Worm (Caenorhabditis elegans) whole organism, L1 larva: ENCODE data around the gene ZC455.1.
A peak's percentile ranks its signal among the peaks of the same experiment; 100 is the strongest.

Experiments
- C04F5.9 ChIP-seq: sonication (generic microtip); optimal IDR thresholded peaks from 2 replicates; lab custom pipeline; 2016; ENCODE audit warnings: missing genetic modification characterization, missing compliant biosample characterization
- C16A3.4 ChIP-seq: fragments of 150-350 bp; optimal IDR thresholded peaks from 2 replicates; lab custom pipeline; 2014; ENCODE audit warnings: missing biosample characterization, missing genetic modification characterization
- C34B4.2 ChIP-seq: sonication (generic microtip); optimal IDR thresholded peaks from 2 replicates; lab custom pipeline; 2017; ENCODE audit warnings: mild to moderate bottlenecking, missing genetic modification characterization, missing compliant biosample characterization
- Y116A8C.19 ChIP-seq: sonication (generic microtip); optimal IDR thresholded peaks from 2 replicates; lab custom pipeline; 2016; ENCODE audit warnings: missing compliant biosample characterization, missing genetic modification characterization, borderline replicate concordance
- aha-1 ChIP-seq: fragments of 150-350 bp; optimal IDR thresholded peaks from 2 replicates; lab custom pipeline; 2014; ENCODE audit warnings: missing biosample characterization, missing genetic modification characterization
- ama-1 ChIP-seq: fragments of 150-350 bp; optimal IDR thresholded peaks from 2 replicates; lab custom pipeline; 2014
- blmp-1 ChIP-seq: fragments of 150-350 bp; optimal IDR thresholded peaks from 2 replicates; lab custom pipeline; 2014; ENCODE audit warnings: missing biosample characterization, missing genetic modification characterization
- ceh-63 ChIP-seq: fragments of 200-800 bp; sonication (Bioruptor generic); optimal IDR thresholded peaks from 2 replicates; lab custom pipeline; 2018; ENCODE audit warnings: mild to moderate bottlenecking, missing genetic modification characterization, missing compliant biosample characterization
- ceh-82 ChIP-seq, 3 experiments: fragments of 150-350 bp in 1 of 3; sonication (generic microtip) in 2 of 3; optimal IDR thresholded peaks; 2 replicates each; lab custom pipeline; 2014 to 2017; ENCODE audit warnings: missing biosample characterization in 3 of 3, missing genetic modification characterization in 3 of 3
- ceh-90 ChIP-seq: sonication (generic microtip); optimal IDR thresholded peaks from 2 replicates; lab custom pipeline; 2016; ENCODE audit warnings: missing genetic modification characterization, missing compliant biosample characterization
- dpl-1 ChIP-seq, 3 experiments: fragments of 150-350 bp in 2 of 3; sonication (generic microtip) in 1 of 3; optimal IDR thresholded peaks; 2 replicates each; lab custom pipeline; 2014 to 2017; ENCODE audit warnings: missing biosample characterization in 3 of 3, missing genetic modification characterization in 3 of 3, missing genetic modification reagents in 3 of 3
- efl-1 ChIP-seq, 4 experiments: fragments of 150-350 bp; optimal IDR thresholded peaks in 3 of 4; peaks in 1 of 4; 1 replicate in 1 of 4; 2 replicates in 3 of 4; lab custom pipeline; 2014; ENCODE audit warnings: missing biosample characterization in 2 of 4, missing genetic modification characterization in 2 of 4, missing genetic modification reagents in 2 of 4
- egl-27 ChIP-seq, 2 experiments: fragments of 150-350 bp in 1 of 2; sonication (generic microtip); optimal IDR thresholded peaks; 3 replicates each; lab custom pipeline; 2017 to 2018; ENCODE audit warnings: missing biosample characterization in 2 of 2, missing genetic modification characterization in 2 of 2, missing genetic modification reagents in 2 of 2
- elt-2 ChIP-seq: sonication (generic microtip); optimal IDR thresholded peaks from 2 replicates; lab custom pipeline; 2016; ENCODE audit warnings: missing genetic modification characterization, mild to moderate bottlenecking, inconsistent platforms, missing compliant biosample characterization, missing genetic modification reagents
- elt-3 ChIP-seq, 6 experiments: fragments of 150-350 bp in 1 of 6; sonication (generic microtip); optimal IDR thresholded peaks; 2 replicates each; lab custom pipeline; 2017 to 2018; ENCODE audit warnings: missing biosample characterization in 6 of 6, missing genetic modification characterization in 6 of 6, inconsistent platforms in 1 of 6
- ets-5 ChIP-seq: fragments of 200-800 bp; sonication (Bioruptor generic); IDR thresholded peaks from 2 replicates; pipeline ENCODE4 v1.3.6; 2022; ENCODE audit warnings: missing genetic modification characterization, missing compliant biosample characterization
- fkh-10 ChIP-seq: sonication (generic microtip); optimal IDR thresholded peaks from 2 replicates; lab custom pipeline; 2017; ENCODE audit warnings: missing biosample characterization, missing genetic modification reagents, missing genetic modification characterization
- fkh-8 ChIP-seq: sonication (generic microtip); optimal IDR thresholded peaks from 2 replicates; lab custom pipeline; 2016; ENCODE audit warnings: mild to moderate bottlenecking, missing genetic modification characterization, missing compliant biosample characterization
- grh-1 ChIP-seq: fragments of 200-800 bp; sonication (Bioruptor generic); IDR thresholded peaks from 2 replicates; pipeline ENCODE4 v1.3.6; 2022; ENCODE audit warnings: missing genetic modification reagents, missing genetic modification characterization, missing compliant biosample characterization
- hlh-17 ChIP-seq: fragments of 200-800 bp; sonication (Bioruptor generic); optimal IDR thresholded peaks from 2 replicates; lab custom pipeline; 2018; ENCODE audit warnings: missing genetic modification characterization, mild to moderate bottlenecking, missing compliant biosample characterization, moderate library complexity, borderline replicate concordance
- hlh-4 ChIP-seq: sonication (generic microtip); optimal IDR thresholded peaks from 2 replicates; lab custom pipeline; 2016; ENCODE audit warnings: mild to moderate bottlenecking, missing genetic modification characterization, missing compliant biosample characterization
- isw-1 ChIP-seq: fragments of 200-800 bp; sonication (Bioruptor generic); IDR thresholded peaks from 2 replicates; pipeline ENCODE4 v1.3.6; 2022; ENCODE audit warnings: missing genetic modification characterization, missing compliant biosample characterization
- lin-13 ChIP-seq: fragments of 150-350 bp; optimal IDR thresholded peaks from 2 replicates; lab custom pipeline; 2014; ENCODE audit warnings: missing biosample characterization, missing genetic modification reagents, missing genetic modification characterization
- lin-14 ChIP-seq: fragments of 200-800 bp; sonication (Bioruptor generic); optimal IDR thresholded peaks from 2 replicates; lab custom pipeline; 2018; ENCODE audit warnings: mild to moderate bottlenecking, missing genetic modification characterization, moderate library complexity, missing compliant biosample characterization
- lin-35 ChIP-seq, 2 experiments: fragments of 150-350 bp; optimal IDR thresholded peaks; 2 replicates each; lab custom pipeline; 2014; ENCODE audit warnings: missing biosample characterization in 2 of 2, missing genetic modification characterization in 2 of 2, missing genetic modification reagents in 2 of 2
- lin-39 ChIP-seq: fragments of 150-350 bp; optimal IDR thresholded peaks from 2 replicates; lab custom pipeline; 2014; ENCODE audit warnings: missing biosample characterization, missing genetic modification reagents, missing genetic modification characterization
- mef-2 ChIP-seq: fragments of 150-350 bp; optimal IDR thresholded peaks from 2 replicates; lab custom pipeline; 2014; ENCODE audit warnings: missing biosample characterization, missing genetic modification characterization
- mep-1 ChIP-seq: fragments of 150-350 bp; optimal IDR thresholded peaks from 2 replicates; lab custom pipeline; 2014; ENCODE audit warnings: missing biosample characterization, missing genetic modification characterization
- nhr-12 ChIP-seq: sonication (generic microtip); optimal IDR thresholded peaks from 2 replicates; lab custom pipeline; 2017; ENCODE audit warnings: missing biosample characterization, missing genetic modification characterization
- nhr-19 ChIP-seq: fragments of 200-800 bp; sonication (Bioruptor generic); conservative IDR thresholded peaks from 2 replicates; pipeline ENCODE4 v1.3.6; 2022; ENCODE audit warnings: missing genetic modification characterization, missing compliant biosample characterization
- nhr-20 ChIP-seq: sonication (generic microtip); optimal IDR thresholded peaks from 2 replicates; lab custom pipeline; 2016; ENCODE audit warnings: mild to moderate bottlenecking, missing genetic modification characterization, missing compliant biosample characterization
- nhr-28 ChIP-seq: fragments of 150-350 bp; optimal IDR thresholded peaks from 2 replicates; lab custom pipeline; 2014; ENCODE audit warnings: missing biosample characterization, missing genetic modification characterization
- nhr-47 ChIP-seq: sonication (generic microtip); optimal IDR thresholded peaks from 2 replicates; lab custom pipeline; 2016; ENCODE audit warnings: mild to moderate bottlenecking, missing genetic modification characterization, moderate library complexity, missing compliant biosample characterization
- nhr-71 ChIP-seq: sonication (generic microtip); optimal IDR thresholded peaks from 2 replicates; lab custom pipeline; 2016; ENCODE audit warnings: mild to moderate bottlenecking, missing genetic modification characterization, moderate library complexity, missing compliant biosample characterization
- nhr-76 ChIP-seq: sonication (generic microtip); optimal IDR thresholded peaks from 2 replicates; lab custom pipeline; 2017; ENCODE audit warnings: missing biosample characterization, missing genetic modification characterization
- nhr-77 ChIP-seq: fragments of 150-350 bp; optimal IDR thresholded peaks from 2 replicates; lab custom pipeline; 2014; ENCODE audit warnings: missing biosample characterization, missing genetic modification characterization
- nhr-84 ChIP-seq: sonication (generic microtip); optimal IDR thresholded peaks from 2 replicates; lab custom pipeline; 2017; ENCODE audit warnings: missing biosample characterization, missing genetic modification characterization
- nhr-85 ChIP-seq: sonication (generic microtip); peaks from one replicate; lab custom pipeline; 2016; ENCODE audit warnings: missing genetic modification characterization, inconsistent platforms, missing compliant biosample characterization
- pag-3 ChIP-seq: sonication (generic microtip); optimal IDR thresholded peaks from 2 replicates; lab custom pipeline; 2017; ENCODE audit warnings: missing genetic modification characterization, mild to moderate bottlenecking, missing compliant biosample characterization, antibody characterized with exemption, borderline replicate concordance; ENCODE audit not compliant: insufficient read depth
- pax-3 ChIP-seq: fragments of 200-800 bp; sonication (Bioruptor generic); optimal IDR thresholded peaks from 2 replicates; lab custom pipeline; 2018; ENCODE audit warnings: mild to moderate bottlenecking, missing genetic modification characterization, moderate library complexity, missing compliant biosample characterization
- pqm-1 ChIP-seq: sonication (generic microtip); optimal IDR thresholded peaks from 3 replicates; lab custom pipeline; 2017; ENCODE audit warnings: missing biosample characterization, missing genetic modification characterization
- snpc-4 ChIP-seq: fragments of 150-350 bp; optimal IDR thresholded peaks from 2 replicates; lab custom pipeline; 2014; ENCODE audit warnings: missing biosample characterization, missing genetic modification characterization
- sox-4 ChIP-seq: sonication (generic microtip); optimal IDR thresholded peaks from 2 replicates; lab custom pipeline; 2016; ENCODE audit warnings: missing genetic modification characterization, missing compliant biosample characterization
- sup-37 ChIP-seq: fragments of 200-800 bp; sonication (Bioruptor generic); optimal IDR thresholded peaks from 2 replicates; lab custom pipeline; 2018; ENCODE audit warnings: mild to moderate bottlenecking, missing genetic modification characterization, missing compliant biosample characterization
- tbx-2 ChIP-seq: sonication (generic microtip); optimal IDR thresholded peaks from 2 replicates; lab custom pipeline; 2016; ENCODE audit warnings: missing genetic modification characterization, missing compliant biosample characterization
- tlp-1 ChIP-seq: fragments of 150-350 bp; optimal IDR thresholded peaks from 2 replicates; lab custom pipeline; 2014; ENCODE audit warnings: missing biosample characterization, missing genetic modification characterization
- unc-30 ChIP-seq: sonication (generic microtip); optimal IDR thresholded peaks from 2 replicates; lab custom pipeline; 2017; ENCODE audit warnings: missing biosample characterization, missing genetic modification characterization
- unc-62 ChIP-seq: fragments of 150-350 bp; optimal IDR thresholded peaks from 2 replicates; lab custom pipeline; 2014; ENCODE audit warnings: missing biosample characterization, missing genetic modification reagents, missing genetic modification characterization
- unc-86 ChIP-seq: sonication (generic microtip); optimal IDR thresholded peaks from 2 replicates; lab custom pipeline; 2016; ENCODE audit warnings: missing genetic modification characterization, missing compliant biosample characterization
- unc-98 ChIP-seq: fragments of 200-800 bp; sonication (Bioruptor generic); IDR thresholded peaks from 2 replicates; pipeline ENCODE4 v1.3.6; 2022; ENCODE audit warnings: missing genetic modification characterization, missing compliant biosample characterization
- zag-1 ChIP-seq: fragments of 150-350 bp; optimal IDR thresholded peaks from 2 replicates; lab custom pipeline; 2014; ENCODE audit warnings: missing biosample characterization, missing genetic modification characterization
- zip-4 ChIP-seq: fragments of 200-800 bp; sonication (Bioruptor generic); optimal IDR thresholded peaks from 2 replicates; lab custom pipeline; 2018; ENCODE audit warnings: mild to moderate bottlenecking, missing genetic modification characterization, moderate library complexity, missing compliant biosample characterization
- ztf-11 ChIP-seq, 2 experiments: sonication (generic microtip); optimal IDR thresholded peaks; 2 replicates each; lab custom pipeline; 2016 to 2017; ENCODE audit warnings: missing genetic modification characterization in 2 of 2, missing biosample characterization in 1 of 2, missing compliant biosample characterization in 1 of 2

ZC455.1 gene

DNA sequence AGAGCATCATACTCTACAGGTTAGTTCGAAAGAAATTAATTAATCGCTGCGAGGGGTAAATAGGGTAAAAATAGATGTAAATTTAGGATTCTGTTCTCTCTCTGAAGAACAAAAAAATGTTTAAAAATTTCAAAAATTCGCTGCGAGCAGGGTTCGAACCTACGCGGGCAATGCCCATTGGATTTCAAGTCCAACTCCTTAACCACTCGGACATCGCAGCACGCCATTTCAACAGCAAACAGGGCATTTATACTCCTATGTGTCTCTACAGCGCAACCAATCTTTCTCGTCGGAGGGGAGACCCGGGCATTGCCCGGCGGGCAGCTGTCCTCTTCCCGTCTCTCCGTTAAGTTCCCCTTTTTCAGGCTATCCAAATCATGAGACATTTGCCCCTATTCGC lies 6.9 kb downstream of the ZC455.1 start:
- TF ChIP-seq elt-3 (tag; optimal IDR thresholded peaks at IDR 0.05; lab: Kevin White, UChicago) (peak in 1 of 6 experiments; percentile 23), grh-1 (GFP tag; lab: Robert Waterston, UW) (no peak), tlp-1 (tag; lab: Kevin White, UChicago) (no peak), hlh-4 (tag; lab: Kevin White, UChicago) (no peak), egl-27 (tag; optimal IDR thresholded peaks at IDR 0.05; lab: Kevin White, UChicago) (no peak), ztf-11 (tag; optimal IDR thresholded peaks at IDR 0.05; lab: Kevin White, UChicago) (peak in 1 of 2 experiments; percentile 8), blmp-1 (tag; lab: Kevin White, UChicago) (no peak), ama-1 (lab: Kevin White, UChicago) (no peak), isw-1 (GFP tag; lab: Robert Waterston, UW) (no peak), ceh-63 (GFP tag; lab: Kevin White, UChicago) (no peak), aha-1 (tag; lab: Kevin White, UChicago) (no peak), ceh-82 (tag; optimal IDR thresholded peaks at IDR 0.05; lab: Kevin White, UChicago) (peak in 1 of 3 experiments; percentile 48), nhr-47 (tag; lab: Kevin White, UChicago) (peak; percentile 61), nhr-85 (peak; percentile 46), sox-4 (no peak), lin-14 (peak; percentile 38), ets-5 (no peak), C34B4.2 (tag; lab: Kevin White, UChicago) (no peak), mef-2 (tag; lab: Kevin White, UChicago) (no peak), snpc-4 (tag; lab: Kevin White, UChicago) (no peak), lin-35 (GFP tag; optimal IDR thresholded peaks at IDR 0.05; lab: Kevin White, UChicago) (peak; percentile 20 to 66), unc-98 (GFP tag; lab: Robert Waterston, UW) (no peak), dpl-1 (GFP tag; optimal IDR thresholded peaks at IDR 0.05; lab: Kevin White, UChicago) (peak; percentile 3 to 44 (median 43)), sup-37 (no peak), zip-4 (no peak), fkh-10 (no peak), nhr-28 (tag; lab: Kevin White, UChicago) (no peak), hlh-17 (GFP tag; lab: Kevin White, UChicago) (no peak), nhr-20 (tag; lab: Kevin White, UChicago) (peak; percentile 49), tbx-2 (tag; lab: Kevin White, UChicago) (peak; percentile 14), pax-3 (tag; lab: Kevin White, UChicago) (peak; percentile 45), fkh-8 (tag; lab: Kevin White, UChicago) (peak; percentile 30), unc-30 (tag; lab: Kevin White, UChicago) (no peak), C16A3.4 (tag; lab: Kevin White, UChicago) (peak; percentile 64), lin-13 (GFP tag; lab: Kevin White, UChicago) (no peak), lin-39 (tag; lab: Kevin White, UChicago) (no peak), pag-3 (tag; lab: Kevin White, UChicago) (no peak), nhr-84 (tag; lab: Kevin White, UChicago) (no peak), ceh-90 (tag; lab: Kevin White, UChicago) (no peak), unc-86 (tag; lab: Kevin White, UChicago) (no peak), nhr-77 (tag; lab: Kevin White, UChicago) (peak; percentile 21), mep-1 (no peak), C04F5.9 (tag; lab: Kevin White, UChicago) (no peak), nhr-19 (GFP tag; lab: Robert Waterston, UW) (peak; percentile 54), nhr-76 (tag; lab: Kevin White, UChicago) (no peak), unc-62 (GFP tag; lab: Kevin White, UChicago) (no peak), efl-1 (optimal IDR thresholded peaks at IDR 0.05; lab: Kevin White, UChicago) (peak; percentile 35 to 51), efl-1 (GFP tag; optimal IDR thresholded peaks at IDR 0.05 in 1 of 2; lab: Kevin White, UChicago) (peak; percentile 41 to 93), nhr-12 (tag; lab: Kevin White, UChicago) (no peak), zag-1 (tag; lab: Kevin White, UChicago) (no peak), Y116A8C.19 (tag; lab: Kevin White, UChicago) (no peak), nhr-71 (tag; lab: Kevin White, UChicago) (peak; percentile 49), elt-2 (tag; lab: Kevin White, UChicago) (no peak), pqm-1 (tag; lab: Kevin White, UChicago) (no peak)
